Worm (Caenorhabditis elegans) whole organism, L1 larva: ENCODE measurements around the gene ubc-26.

Source experiments
- ces-1 ChIP-seq: fragments of 150-350 bp; optimal IDR thresholded peaks from 2 replicates; lab custom pipeline; 2014; ENCODE audit warnings: missing biosample characterization, missing genetic modification reagents, missing genetic modification characterization
- egl-27 ChIP-seq, 2 experiments: fragments of 150-350 bp in 1 of 2; sonication (generic microtip); optimal IDR thresholded peaks; 3 replicates each; lab custom pipeline; 2017 to 2018; ENCODE audit warnings: missing biosample characterization in 2 of 2, missing genetic modification characterization in 2 of 2, missing genetic modification reagents in 2 of 2
- lin-15B ChIP-seq: fragments of 150-350 bp; sonication (generic microtip); optimal IDR thresholded peaks from 3 replicates; lab custom pipeline; 2014; ENCODE audit warnings: missing biosample characterization, missing genetic modification characterization
- nhr-19 ChIP-seq: fragments of 200-800 bp; sonication (Bioruptor generic); conservative IDR thresholded peaks from 2 replicates; pipeline ENCODE4 v1.3.6; 2022; ENCODE audit warnings: missing genetic modification characterization, missing compliant biosample characterization
- rnt-1 ChIP-seq: sonication (generic microtip); optimal IDR thresholded peaks from 2 replicates; lab custom pipeline; 2016; ENCODE audit warnings: mild to moderate bottlenecking, missing genetic modification characterization, moderate library complexity, missing compliant biosample characterization
- unc-62 ChIP-seq: fragments of 150-350 bp; optimal IDR thresholded peaks from 2 replicates; lab custom pipeline; 2014; ENCODE audit warnings: missing biosample characterization, missing genetic modification reagents, missing genetic modification characterization
- zag-1 ChIP-seq: fragments of 150-350 bp; optimal IDR thresholded peaks from 2 replicates; lab custom pipeline; 2014; ENCODE audit warnings: missing biosample characterization, missing genetic modification characterization

- TF ChIP-seq unc-62 (GFP tag; lab: Kevin White, UChicago) = no peak
- TF ChIP-seq egl-27 (tag; optimal IDR thresholded peaks at IDR 0.05; lab: Kevin White, UChicago) = no peak
- no peak for TF ChIP-seq lin-15B (tag; lab: Kevin White, UChicago)
- no peak for TF ChIP-seq nhr-19 (GFP tag; lab: Robert Waterston, UW)
- no peak for TF ChIP-seq rnt-1 (tag; lab: Kevin White, UChicago)
- TF ChIP-seq zag-1 (tag; lab: Kevin White, UChicago) = no peak
- TF ChIP-seq ces-1 (GFP tag; lab: Kevin White, UChicago) = no peak
Observed at ce11 chrII:2929846-2930245, 29.7 kb upstream of the ubc-26 start.
